Worm (Caenorhabditis elegans): ENCODE data around the gene bpl-1.
A peak's percentile ranks its signal among the peaks of the same experiment; 100 is the strongest.

Gene bpl-1

ce11 chrII:6269805-6270414 lies 4.1 kb upstream of the bpl-1 start, which contains the start of gene F13H8.2:
TSS of gene F13H8.2 (plus strand) at chrII:6270364.
- peak; percentile 85 for TF ChIP-seq nfya-1 (tag; optimal IDR thresholded peaks at IDR 0.05; ENCODE audit: insufficient read depth)
- TF ChIP-seq nhr-43 (tag; optimal IDR thresholded peaks at IDR 0.05; ENCODE audit: poor library complexity, severe bottlenecking) = peak; percentile 71
- peak; percentile 85 for TF ChIP-seq pha-4 (tag; optimal IDR thresholded peaks at IDR 0.05)
- TF ChIP-seq lin-15B (tag; optimal IDR thresholded peaks at IDR 0.05) = peak; percentile 72
- TF ChIP-seq nhr-77 (tag; optimal IDR thresholded peaks at IDR 0.05) = no peak
- TF ChIP-seq nhr-25 (tag; optimal IDR thresholded peaks at IDR 0.05) = peak; percentile 63
- TF ChIP-seq skn-1 (tag; optimal IDR thresholded peaks at IDR 0.05) = no peak
- TF ChIP-seq snpc-4 (tag; optimal IDR thresholded peaks at IDR 0.05) = peak; percentile 29
- TF ChIP-seq hmg-11 (tag; optimal IDR thresholded peaks at IDR 0.05) = peak; percentile 59
- peak; percentile 69 for TF ChIP-seq ceh-28 (tag; optimal IDR thresholded peaks at IDR 0.05)
- no peak for TF ChIP-seq nhr-11 (tag; optimal IDR thresholded peaks at IDR 0.05)
- peak; percentile 80 for TF ChIP-seq nhr-23 (tag; optimal IDR thresholded peaks at IDR 0.05)
- peak; percentile 59 for TF ChIP-seq egl-5 (tag; optimal IDR thresholded peaks at IDR 0.05)
- TF ChIP-seq nhr-28 (tag; optimal IDR thresholded peaks at IDR 0.05) = no peak
- TF ChIP-seq daf-12 (tag; optimal IDR thresholded peaks at IDR 0.05) = no peak
- TF ChIP-seq nhr-76 (tag; optimal IDR thresholded peaks at IDR 0.05) = no peak
- TF ChIP-seq eor-1 (tag; optimal IDR thresholded peaks at IDR 0.05) = no peak
- peak; percentile 40 for TF ChIP-seq jun-1 (tag; optimal IDR thresholded peaks at IDR 0.05)
- TF ChIP-seq elt-2 (tag; optimal IDR thresholded peaks at IDR 0.05) = peak; percentile 51
- peak; percentile 54 for TF ChIP-seq lsy-12 (tag; optimal IDR thresholded peaks at IDR 0.05)
- peak; percentile 55 for TF ChIP-seq R02D3.7 (tag; optimal IDR thresholded peaks at IDR 0.05)
- TF ChIP-seq tbx-2 (tag; optimal IDR thresholded peaks at IDR 0.05) = peak; percentile 63
- peak; percentile 39 for TF ChIP-seq lin-39 (tag; optimal IDR thresholded peaks at IDR 0.05)
- TF ChIP-seq nhr-237 (tag; optimal IDR thresholded peaks at IDR 0.05) = no peak
- no peak for TF ChIP-seq fos-1 (tag; optimal IDR thresholded peaks at IDR 0.05)

- no peak for TF ChIP-seq pha-4 (tag; optimal IDR thresholded peaks at IDR 0.05)
- TF ChIP-seq nhr-28 (tag; optimal IDR thresholded peaks at IDR 0.05) = no peak
- no peak for TF ChIP-seq fkh-10 (GFP tag; optimal IDR thresholded peaks at IDR 0.05)
- no peak for TF ChIP-seq lin-15B (tag; optimal IDR thresholded peaks at IDR 0.05)
- TF ChIP-seq nhr-76 (tag; optimal IDR thresholded peaks at IDR 0.05) = no peak
- no peak for TF ChIP-seq ztf-4 (tag; optimal IDR thresholded peaks at IDR 0.05)
- TF ChIP-seq nfya-1 (tag; optimal IDR thresholded peaks at IDR 0.05; ENCODE audit: insufficient read depth) = no peak
- TF ChIP-seq elt-2 (tag; optimal IDR thresholded peaks at IDR 0.05) = no peak
- no peak for TF ChIP-seq hmg-11 (tag; optimal IDR thresholded peaks at IDR 0.05)
- no peak for TF ChIP-seq nhr-67 (tag; optimal IDR thresholded peaks at IDR 0.05)
- TF ChIP-seq daf-12 (tag; optimal IDR thresholded peaks at IDR 0.05) = no peak
- no peak for TF ChIP-seq nhr-23 (tag; optimal IDR thresholded peaks at IDR 0.05)
- TF ChIP-seq nhr-237 (tag; optimal IDR thresholded peaks at IDR 0.05) = no peak
- TF ChIP-seq ceh-82 (tag; optimal IDR thresholded peaks at IDR 0.05) = no peak
- no peak for TF ChIP-seq fos-1 (tag; optimal IDR thresholded peaks at IDR 0.05)
- no peak for TF ChIP-seq unc-39 (tag; optimal IDR thresholded peaks at IDR 0.05)
- TF ChIP-seq pqm-1 (tag; optimal IDR thresholded peaks at IDR 0.05) = no peak
- no peak for TF ChIP-seq ama-1 (optimal IDR thresholded peaks at IDR 0.05)
These were observed 7.0 kb downstream of the bpl-1 start, which contains the start of gene scly-1 for ce11 chrII:6281002-6281401. TSS of gene scly-1 (minus strand) at chrII:6281102.

- TF ChIP-seq pqm-1 (tag; optimal IDR thresholded peaks at IDR 0.05) = peak; percentile 68
- TF ChIP-seq lin-15B (tag; optimal IDR thresholded peaks at IDR 0.05) = peak; percentile 17
- TF ChIP-seq elt-2 (tag; optimal IDR thresholded peaks at IDR 0.05) = peak; percentile 66
- peak; percentile 9 for TF ChIP-seq pha-4 (tag; optimal IDR thresholded peaks at IDR 0.05)
- no peak for TF ChIP-seq nhr-67 (tag; optimal IDR thresholded peaks at IDR 0.05)
These were observed 7.9 kb downstream of the bpl-1 start for ce11 chrII:6281903-6282302.

- peak; percentile 14 for TF ChIP-seq pha-4 (tag; optimal IDR thresholded peaks at IDR 0.05)
- no peak for TF ChIP-seq ZK546.5 (tag; optimal IDR thresholded peaks at IDR 0.05)
- TF ChIP-seq elt-2 (tag; optimal IDR thresholded peaks at IDR 0.05) = peak; percentile 88
- peak; percentile 21 for TF ChIP-seq jun-1 (tag; optimal IDR thresholded peaks at IDR 0.05)
- TF ChIP-seq pqm-1 (tag; optimal IDR thresholded peaks at IDR 0.05) = peak; percentile 61
These were observed 9.1 kb downstream of the bpl-1 start, which contains the start of gene F13H8.1 for ce11 chrII:6283074-6283473. TSS of gene F13H8.1 (plus strand) at chrII:6283384.

ce11 chrII:6286865-6287264 lies 12.8 kb downstream of the bpl-1 start, which contains the start of gene F13H8.6:
TSS of gene F13H8.6 (minus strand) at chrII:6286965.
- TF ChIP-seq ama-1 (optimal IDR thresholded peaks at IDR 0.05) (no peak), mdl-1 (tag; optimal IDR thresholded peaks at IDR 0.05) (no peak), sea-2 (GFP tag; optimal IDR thresholded peaks at IDR 0.05) (no peak), pqm-1 (tag; optimal IDR thresholded peaks at IDR 0.05) (no peak), aly-2 (tag; optimal IDR thresholded peaks at IDR 0.05) (no peak), ZK546.5 (tag; optimal IDR thresholded peaks at IDR 0.05) (no peak), snpc-4 (tag; optimal IDR thresholded peaks at IDR 0.05) (no peak), fos-1 (tag; optimal IDR thresholded peaks at IDR 0.05) (no peak)

All from whole organism, L3 larva.